Worm (Caenorhabditis elegans) whole organism, L2 larva: ENCODE measurements around the gene srbc-1.
A peak's percentile ranks its signal among the peaks of the same experiment; 100 is the strongest.

Experiments
- C34F6.9 ChIP-seq: fragments of 150-350 bp; optimal IDR thresholded peaks from 2 replicates; lab custom pipeline; 2014; ENCODE audit warnings: missing biosample characterization, missing genetic modification characterization
- F13H6.1 ChIP-seq: sonication (generic microtip); optimal IDR thresholded peaks from 2 replicates; lab custom pipeline; 2016; ENCODE audit warnings: missing genetic modification characterization, missing compliant biosample characterization
- R02D3.7 ChIP-seq: fragments of 150-350 bp; optimal IDR thresholded peaks from 2 replicates; lab custom pipeline; 2014; ENCODE audit warnings: missing biosample characterization, missing genetic modification characterization
- Y55F3AM.14 ChIP-seq: fragments of 200-800 bp; sonication (Bioruptor generic); optimal IDR thresholded peaks from 2 replicates; lab custom pipeline; 2018; ENCODE audit warnings: mild to moderate bottlenecking, missing genetic modification characterization, missing compliant biosample characterization
- ZK546.5 ChIP-seq: sonication (generic microtip); optimal IDR thresholded peaks from 2 replicates; lab custom pipeline; 2017; ENCODE audit warnings: missing biosample characterization, missing genetic modification characterization
- ama-1 ChIP-seq: fragments of 150-350 bp; optimal IDR thresholded peaks from 2 replicates; lab custom pipeline; 2018; ENCODE audit warnings: inconsistent platforms
- blmp-1 ChIP-seq: sonication (generic microtip); optimal IDR thresholded peaks from 2 replicates; lab custom pipeline; 2017; ENCODE audit warnings: missing genetic modification characterization, mild to moderate bottlenecking, missing compliant biosample characterization, antibody characterized with exemption, moderate library complexity; ENCODE audit not compliant: insufficient read depth
- crh-2 ChIP-seq: sonication (generic microtip); optimal IDR thresholded peaks from 2 replicates; lab custom pipeline; 2017; ENCODE audit warnings: missing biosample characterization, missing genetic modification characterization
- dmd-4 ChIP-seq: sonication (generic microtip); optimal IDR thresholded peaks from 2 replicates; lab custom pipeline; 2017; ENCODE audit warnings: missing biosample characterization, missing genetic modification characterization
- elt-1 ChIP-seq: fragments of 150-350 bp; optimal IDR thresholded peaks from 2 replicates; lab custom pipeline; 2014; ENCODE audit warnings: missing biosample characterization, missing genetic modification characterization
- gmeb-1 ChIP-seq: fragments of 150-350 bp; optimal IDR thresholded peaks from 2 replicates; lab custom pipeline; 2014; ENCODE audit warnings: missing biosample characterization, missing genetic modification characterization
- lin-11 ChIP-seq: fragments of 150-350 bp; sonication (generic microtip); optimal IDR thresholded peaks from 2 replicates; lab custom pipeline; 2014; ENCODE audit warnings: missing biosample characterization, missing genetic modification characterization, inconsistent platforms, mixed read lengths
- lin-13 ChIP-seq: fragments of 150-350 bp; optimal IDR thresholded peaks from 2 replicates; lab custom pipeline; 2014; ENCODE audit warnings: missing biosample characterization, missing genetic modification reagents, missing genetic modification characterization
- lin-39 ChIP-seq: fragments of 150-350 bp; optimal IDR thresholded peaks from 2 replicates; lab custom pipeline; 2014; ENCODE audit warnings: missing biosample characterization, missing genetic modification reagents, missing genetic modification characterization
- lsy-2 ChIP-seq, 2 experiments: fragments of 150-350 bp in 1 of 2; sonication (generic microtip) in 1 of 2; optimal IDR thresholded peaks; 2 replicates each; lab custom pipeline; 2014 to 2017; ENCODE audit warnings: missing biosample characterization in 2 of 2, missing genetic modification characterization in 2 of 2
- mbf-1 ChIP-seq: sonication (generic microtip); optimal IDR thresholded peaks from 2 replicates; lab custom pipeline; 2017; ENCODE audit warnings: missing biosample characterization, missing genetic modification characterization
- nhr-10 ChIP-seq: sonication (generic microtip); optimal IDR thresholded peaks from 2 replicates; lab custom pipeline; 2017; ENCODE audit warnings: missing biosample characterization, missing genetic modification characterization
- nhr-11 ChIP-seq: fragments of 150-350 bp; optimal IDR thresholded peaks from 2 replicates; lab custom pipeline; 2014; ENCODE audit warnings: missing biosample characterization, missing genetic modification characterization
- nhr-12 ChIP-seq: fragments of 150-350 bp; optimal IDR thresholded peaks from 2 replicates; lab custom pipeline; 2014; ENCODE audit warnings: missing biosample characterization, missing genetic modification characterization
- nhr-21 ChIP-seq: fragments of 150-350 bp; optimal IDR thresholded peaks from 2 replicates; lab custom pipeline; 2014; ENCODE audit warnings: missing biosample characterization, missing genetic modification characterization
- nhr-237 ChIP-seq: fragments of 150-350 bp; optimal IDR thresholded peaks from 2 replicates; lab custom pipeline; 2014; ENCODE audit warnings: missing biosample characterization, missing genetic modification characterization
- nhr-25 ChIP-seq: fragments of 150-350 bp; sonication (generic microtip); optimal IDR thresholded peaks from 3 replicates; lab custom pipeline; 2014; ENCODE audit warnings: missing biosample characterization, missing genetic modification characterization
- nhr-6 ChIP-seq: fragments of 150-350 bp; optimal IDR thresholded peaks from 2 replicates; lab custom pipeline; 2014; ENCODE audit warnings: missing biosample characterization, missing genetic modification characterization
- nhr-77 ChIP-seq: fragments of 150-350 bp; optimal IDR thresholded peaks from 2 replicates; lab custom pipeline; 2014; ENCODE audit warnings: missing biosample characterization, missing genetic modification characterization
- peb-1 ChIP-seq: fragments of 150-350 bp; optimal IDR thresholded peaks from 2 replicates; lab custom pipeline; 2014; ENCODE audit warnings: missing biosample characterization, missing genetic modification characterization
- sem-4 ChIP-seq: fragments of 150-350 bp; optimal IDR thresholded peaks from 2 replicates; lab custom pipeline; 2014; ENCODE audit warnings: missing biosample characterization, missing genetic modification reagents, missing genetic modification characterization
- skn-1 ChIP-seq: sonication (generic microtip); optimal IDR thresholded peaks from 2 replicates; lab custom pipeline; 2017; ENCODE audit warnings: missing biosample characterization, missing genetic modification characterization
- sma-3 ChIP-seq: sonication (generic microtip); optimal IDR thresholded peaks from 2 replicates; lab custom pipeline; 2016; ENCODE audit warnings: missing genetic modification reagents, missing genetic modification characterization, missing compliant biosample characterization
- sma-9 ChIP-seq, 2 experiments: fragments of 150-350 bp in 1 of 2; sonication (generic microtip) in 1 of 2; optimal IDR thresholded peaks; 2 replicates each; lab custom pipeline; 2014 to 2016; ENCODE audit warnings: missing genetic modification characterization in 2 of 2, mild to moderate bottlenecking in 1 of 2, missing biosample characterization in 1 of 2, missing compliant biosample characterization in 1 of 2, missing genetic modification reagents in 1 of 2, moderate library complexity in 1 of 2
- unc-55 ChIP-seq: fragments of 150-350 bp; sonication (generic microtip); optimal IDR thresholded peaks from 3 replicates; lab custom pipeline; 2014; ENCODE audit warnings: missing biosample characterization, missing genetic modification reagents, missing genetic modification characterization
- ztf-11 ChIP-seq: sonication (generic microtip); optimal IDR thresholded peaks from 2 replicates; lab custom pipeline; 2017; ENCODE audit warnings: missing biosample characterization, missing genetic modification characterization
- ztf-4 ChIP-seq: fragments of 150-350 bp; optimal IDR thresholded peaks from 2 replicates; lab custom pipeline; 2014; ENCODE audit warnings: missing biosample characterization, missing genetic modification characterization

The srbc-1 gene

DNA sequence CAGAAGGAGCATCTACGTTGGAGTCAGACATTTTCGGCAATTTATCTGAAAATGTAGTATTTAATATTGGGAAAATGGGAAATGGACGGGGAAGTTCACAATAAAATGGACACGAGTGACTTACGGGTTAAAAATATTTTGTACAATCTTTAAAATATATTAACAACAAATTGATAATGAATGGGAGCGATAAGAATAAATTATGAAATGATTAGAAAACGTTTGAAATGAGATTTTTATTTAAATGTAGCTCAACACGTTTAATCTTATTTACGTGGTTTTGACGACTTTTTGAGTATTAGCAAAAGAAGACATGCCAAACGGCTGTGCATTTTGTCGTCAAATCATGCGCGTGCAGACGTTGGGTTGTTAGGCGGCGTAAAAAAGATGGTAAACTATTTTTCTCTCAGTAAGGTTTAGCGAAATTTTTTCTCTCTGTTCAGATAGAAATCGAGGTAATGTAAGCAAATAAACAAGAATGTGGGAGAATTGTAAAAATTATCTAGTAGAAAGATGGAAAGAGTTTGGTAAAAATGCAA, 23.6 kb downstream of the srbc-1 start, which contains the start of gene fbxa-64:
Gene fbxa-64 (minus strand): TSS at position 51 of the 539 bp plus-strand sequence.
- TF ChIP-seq lsy-2 (tag; optimal IDR thresholded peaks at IDR 0.05; lab: Kevin White, UChicago) (peak in 1 of 2 experiments; percentile 18), nhr-77 (no peak), Y55F3AM.14 (GFP tag; lab: Kevin White, UChicago) (no peak), C34F6.9 (tag; lab: Kevin White, UChicago) (peak; percentile 9)

DNA sequence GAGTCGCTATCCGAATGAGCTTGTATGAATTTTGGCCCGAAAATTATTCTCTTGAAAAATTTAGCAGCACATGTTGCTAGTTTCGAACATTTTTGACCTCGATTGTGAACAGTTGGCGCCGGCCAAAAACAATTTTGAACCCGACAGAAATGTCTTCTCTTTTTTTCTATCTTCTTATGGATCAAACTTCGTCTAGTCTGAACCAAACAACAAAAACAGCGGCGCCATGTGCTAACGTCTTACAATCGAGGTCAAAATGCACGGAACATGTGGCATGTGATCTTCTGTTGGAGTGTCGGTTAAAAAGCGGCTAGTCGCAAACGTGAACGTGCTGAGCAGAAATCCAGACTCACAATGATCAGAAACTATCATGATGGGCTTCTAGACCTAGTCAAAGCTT, 25.6 kb downstream of the srbc-1 start:
- peak; percentile 80 for TF ChIP-seq F13H6.1 (tag; lab: Kevin White, UChicago)
- TF ChIP-seq lin-13 (GFP tag; lab: Kevin White, UChicago) = no peak
- TF ChIP-seq blmp-1 = no peak
- TF ChIP-seq ama-1 (lab: Kevin White, UChicago) = no peak
- TF ChIP-seq skn-1 = no peak
- no peak for TF ChIP-seq nhr-25 (tag; lab: Kevin White, UChicago)
- no peak for TF ChIP-seq C34F6.9 (tag; lab: Kevin White, UChicago)
- TF ChIP-seq crh-2 = no peak
- no peak for TF ChIP-seq Y55F3AM.14 (GFP tag; lab: Kevin White, UChicago)
- no peak for TF ChIP-seq R02D3.7 (tag; lab: Kevin White, UChicago)
- TF ChIP-seq sma-9 (GFP tag; optimal IDR thresholded peaks at IDR 0.05; lab: Kevin White, UChicago) = peak; percentile 92
- no peak for TF ChIP-seq sma-9 (tag; optimal IDR thresholded peaks at IDR 0.05; lab: Kevin White, UChicago)
- TF ChIP-seq ztf-11 (tag; lab: Kevin White, UChicago) = no peak
- TF ChIP-seq nhr-77 = no peak
- no peak for TF ChIP-seq nhr-12 (tag; lab: Kevin White, UChicago)
- no peak for TF ChIP-seq nhr-11 (tag; lab: Kevin White, UChicago)
- peak; percentile 4 for TF ChIP-seq sem-4
- no peak for TF ChIP-seq elt-1 (tag; lab: Kevin White, UChicago)
- TF ChIP-seq nhr-10 (tag; lab: Kevin White, UChicago) = no peak
- no peak for TF ChIP-seq mbf-1
- TF ChIP-seq, all 48 proteins: peak for 3

DNA sequence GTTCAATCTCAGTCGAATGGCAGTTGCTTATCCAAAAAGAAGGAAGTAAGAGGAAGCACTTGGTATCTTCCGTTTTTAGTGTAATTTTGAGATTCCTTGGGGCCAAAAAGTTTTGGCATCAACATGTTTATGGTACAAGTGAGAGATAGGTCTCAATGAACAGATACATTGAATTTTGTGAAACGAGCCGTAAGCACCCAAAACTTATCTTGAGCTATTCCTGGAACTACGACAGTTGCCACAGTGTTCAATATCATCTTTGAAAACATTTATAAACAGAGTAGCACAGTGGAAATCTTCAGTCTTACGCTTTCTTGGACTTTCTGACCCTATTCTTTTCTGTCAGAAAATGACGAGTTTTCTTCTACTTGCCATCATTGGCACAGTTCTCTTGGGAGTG, 26.8 kb downstream of the srbc-1 start, which contains the start of gene T28A11.3:
Gene T28A11.3 (plus strand): TSS at position 301 of the 400 bp plus-strand sequence.
- TF ChIP-seq nhr-12 (tag; lab: Kevin White, UChicago) (no peak), ZK546.5 (tag; lab: Kevin White, UChicago) (no peak), Y55F3AM.14 (GFP tag; lab: Kevin White, UChicago) (no peak), lin-39 (tag; lab: Kevin White, UChicago) (no peak), unc-55 (GFP tag; lab: Kevin White, UChicago) (no peak), sma-9 (GFP tag; optimal IDR thresholded peaks at IDR 0.05; lab: Kevin White, UChicago) (no peak), sma-9 (tag; optimal IDR thresholded peaks at IDR 0.05; lab: Kevin White, UChicago) (no peak), elt-1 (tag; lab: Kevin White, UChicago) (no peak), nhr-6 (tag; lab: Kevin White, UChicago) (no peak), sem-4 (no peak), peb-1 (tag; lab: Kevin White, UChicago) (no peak), nhr-237 (no peak)

DNA sequence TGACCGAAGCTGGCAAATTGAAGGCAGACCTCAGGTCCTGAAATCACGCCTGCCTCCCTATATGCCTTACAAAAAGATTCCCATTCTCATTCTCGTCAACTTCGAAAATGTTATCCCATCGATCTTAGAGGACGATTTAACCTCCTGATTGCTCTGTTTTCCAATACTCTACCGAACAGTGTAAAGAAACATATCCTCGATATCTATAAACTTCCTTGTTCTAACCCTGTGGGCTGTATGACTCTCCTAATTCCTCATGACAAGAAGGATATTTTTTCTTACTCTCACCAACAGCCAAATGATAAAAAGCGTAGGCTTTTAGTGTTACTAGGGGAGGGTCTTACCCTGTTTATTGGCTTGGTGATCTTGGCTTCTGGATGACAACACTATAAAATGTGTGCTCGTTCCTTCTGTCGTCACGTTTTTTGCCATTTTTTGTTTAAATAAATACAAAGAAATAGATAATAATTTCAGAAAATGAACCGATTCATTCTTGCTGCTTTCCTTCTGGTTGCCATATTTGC, 28.2 kb downstream of the srbc-1 start, which contains the start of gene T28A11.4:
Gene T28A11.4 (plus strand): TSS at position 474 of the 524 bp plus-strand sequence.
- TF ChIP-seq skn-1 = no peak
- no peak for TF ChIP-seq F13H6.1 (tag; lab: Kevin White, UChicago)
- no peak for TF ChIP-seq R02D3.7 (tag; lab: Kevin White, UChicago)
- no peak for TF ChIP-seq Y55F3AM.14 (GFP tag; lab: Kevin White, UChicago)
- TF ChIP-seq ztf-4 = no peak
- TF ChIP-seq crh-2 = no peak
- no peak for TF ChIP-seq peb-1 (tag; lab: Kevin White, UChicago)
- no peak for TF ChIP-seq nhr-21 (tag; lab: Kevin White, UChicago)
- no peak for TF ChIP-seq ZK546.5 (tag; lab: Kevin White, UChicago)
- TF ChIP-seq C34F6.9 (tag; lab: Kevin White, UChicago) = no peak
- TF ChIP-seq lin-11 (tag; lab: Kevin White, UChicago) = no peak
- TF ChIP-seq gmeb-1 (tag; lab: Kevin White, UChicago) = no peak
- no peak for TF ChIP-seq dmd-4 (tag; lab: Kevin White, UChicago)
- TF ChIP-seq nhr-6 (tag; lab: Kevin White, UChicago) = no peak
- no peak for TF ChIP-seq sma-3 (GFP tag; lab: Kevin White, UChicago)
- no peak for TF ChIP-seq nhr-237
